Worm (Caenorhabditis elegans) whole organism, L1 larva: Measurements from ENCODE around the gene ZK470.4.
A peak's percentile ranks its signal among the peaks of the same experiment; 100 is the strongest.

Experiments used
- C34B4.2 ChIP-seq: sonication (generic microtip); optimal IDR thresholded peaks from 2 replicates; lab custom pipeline; 2017; ENCODE audit warnings: mild to moderate bottlenecking, missing genetic modification characterization, missing compliant biosample characterization
- F16B12.6 ChIP-seq: fragments of 150-350 bp; optimal IDR thresholded peaks from 2 replicates; lab custom pipeline; 2014; ENCODE audit warnings: missing biosample characterization, missing genetic modification characterization
- Y116A8C.19 ChIP-seq: sonication (generic microtip); optimal IDR thresholded peaks from 2 replicates; lab custom pipeline; 2016; ENCODE audit warnings: missing compliant biosample characterization, missing genetic modification characterization, borderline replicate concordance
- aha-1 ChIP-seq: fragments of 150-350 bp; optimal IDR thresholded peaks from 2 replicates; lab custom pipeline; 2014; ENCODE audit warnings: missing biosample characterization, missing genetic modification characterization
- blmp-1 ChIP-seq: fragments of 150-350 bp; optimal IDR thresholded peaks from 2 replicates; lab custom pipeline; 2014; ENCODE audit warnings: missing biosample characterization, missing genetic modification characterization
- ceh-63 ChIP-seq: fragments of 200-800 bp; sonication (Bioruptor generic); optimal IDR thresholded peaks from 2 replicates; lab custom pipeline; 2018; ENCODE audit warnings: mild to moderate bottlenecking, missing genetic modification characterization, missing compliant biosample characterization
- ceh-8 ChIP-seq: fragments of 200-800 bp; sonication (Bioruptor generic); optimal IDR thresholded peaks from 2 replicates; lab custom pipeline; 2018; ENCODE audit warnings: mild to moderate bottlenecking, missing genetic modification characterization, moderate library complexity, missing compliant biosample characterization
- ceh-88 ChIP-seq: fragments of 200-800 bp; sonication (Bioruptor generic); IDR thresholded peaks from 2 replicates; pipeline ENCODE4 v1.3.6; 2022; ENCODE audit warnings: missing genetic modification characterization, missing compliant biosample characterization
- dpl-1 ChIP-seq, 3 experiments: fragments of 150-350 bp in 2 of 3; sonication (generic microtip) in 1 of 3; optimal IDR thresholded peaks; 2 replicates each; lab custom pipeline; 2014 to 2017; ENCODE audit warnings: missing biosample characterization in 3 of 3, missing genetic modification characterization in 3 of 3, missing genetic modification reagents in 3 of 3
- dsc-1 ChIP-seq: sonication (generic microtip); optimal IDR thresholded peaks from 2 replicates; lab custom pipeline; 2016; ENCODE audit warnings: mild to moderate bottlenecking, missing genetic modification characterization, missing compliant biosample characterization
- efl-1 ChIP-seq, 4 experiments: fragments of 150-350 bp; optimal IDR thresholded peaks in 3 of 4; peaks in 1 of 4; 1 replicate in 1 of 4; 2 replicates in 3 of 4; lab custom pipeline; 2014; ENCODE audit warnings: missing biosample characterization in 2 of 4, missing genetic modification characterization in 2 of 4, missing genetic modification reagents in 2 of 4
- egl-13 ChIP-seq: sonication (generic microtip); optimal IDR thresholded peaks from 2 replicates; lab custom pipeline; 2016; ENCODE audit warnings: missing genotype, missing genetic modification reagents, missing genetic modification characterization, missing compliant biosample characterization
- elt-2 ChIP-seq: sonication (generic microtip); optimal IDR thresholded peaks from 2 replicates; lab custom pipeline; 2016; ENCODE audit warnings: missing genetic modification characterization, mild to moderate bottlenecking, inconsistent platforms, missing compliant biosample characterization, missing genetic modification reagents
- elt-3 ChIP-seq, 6 experiments: fragments of 150-350 bp in 1 of 6; sonication (generic microtip); optimal IDR thresholded peaks; 2 replicates each; lab custom pipeline; 2017 to 2018; ENCODE audit warnings: missing biosample characterization in 6 of 6, missing genetic modification characterization in 6 of 6, inconsistent platforms in 1 of 6
- fkh-4 ChIP-seq: sonication (generic microtip); optimal IDR thresholded peaks from 2 replicates; lab custom pipeline; 2016; ENCODE audit warnings: missing compliant biosample characterization, missing genetic modification characterization, borderline replicate concordance
- fkh-8 ChIP-seq: sonication (generic microtip); optimal IDR thresholded peaks from 2 replicates; lab custom pipeline; 2016; ENCODE audit warnings: mild to moderate bottlenecking, missing genetic modification characterization, missing compliant biosample characterization
- hlh-17 ChIP-seq: fragments of 200-800 bp; sonication (Bioruptor generic); optimal IDR thresholded peaks from 2 replicates; lab custom pipeline; 2018; ENCODE audit warnings: missing genetic modification characterization, mild to moderate bottlenecking, missing compliant biosample characterization, moderate library complexity, borderline replicate concordance
- hpl-2 ChIP-seq: fragments of 150-350 bp; optimal IDR thresholded peaks from 2 replicates; lab custom pipeline; 2014; ENCODE audit warnings: missing biosample characterization, missing genetic modification reagents, missing genetic modification characterization
- lin-14 ChIP-seq: fragments of 200-800 bp; sonication (Bioruptor generic); optimal IDR thresholded peaks from 2 replicates; lab custom pipeline; 2018; ENCODE audit warnings: mild to moderate bottlenecking, missing genetic modification characterization, moderate library complexity, missing compliant biosample characterization
- lir-3 ChIP-seq: sonication (generic microtip); optimal IDR thresholded peaks from 2 replicates; lab custom pipeline; 2016; ENCODE audit warnings: mild to moderate bottlenecking, missing genetic modification characterization, moderate library complexity, missing compliant biosample characterization; ENCODE audit not compliant: poor library complexity
- mdl-1 ChIP-seq, 2 experiments: fragments of 150-350 bp; optimal IDR thresholded peaks; 2 replicates each; lab custom pipeline; 2014 to 2017; ENCODE audit warnings: missing biosample characterization in 2 of 2, missing genetic modification characterization in 2 of 2, inconsistent platforms in 1 of 2
- mef-2 ChIP-seq: fragments of 150-350 bp; optimal IDR thresholded peaks from 2 replicates; lab custom pipeline; 2014; ENCODE audit warnings: missing biosample characterization, missing genetic modification characterization
- nhr-47 ChIP-seq: sonication (generic microtip); optimal IDR thresholded peaks from 2 replicates; lab custom pipeline; 2016; ENCODE audit warnings: mild to moderate bottlenecking, missing genetic modification characterization, moderate library complexity, missing compliant biosample characterization
- nhr-71 ChIP-seq: sonication (generic microtip); optimal IDR thresholded peaks from 2 replicates; lab custom pipeline; 2016; ENCODE audit warnings: mild to moderate bottlenecking, missing genetic modification characterization, moderate library complexity, missing compliant biosample characterization
- nhr-76 ChIP-seq: sonication (generic microtip); optimal IDR thresholded peaks from 2 replicates; lab custom pipeline; 2017; ENCODE audit warnings: missing biosample characterization, missing genetic modification characterization
- nhr-77 ChIP-seq: fragments of 150-350 bp; optimal IDR thresholded peaks from 2 replicates; lab custom pipeline; 2014; ENCODE audit warnings: missing biosample characterization, missing genetic modification characterization
- nhr-84 ChIP-seq: sonication (generic microtip); optimal IDR thresholded peaks from 2 replicates; lab custom pipeline; 2017; ENCODE audit warnings: missing biosample characterization, missing genetic modification characterization
- nhr-85 ChIP-seq: sonication (generic microtip); peaks from one replicate; lab custom pipeline; 2016; ENCODE audit warnings: missing genetic modification characterization, inconsistent platforms, missing compliant biosample characterization
- pqm-1 ChIP-seq: sonication (generic microtip); optimal IDR thresholded peaks from 3 replicates; lab custom pipeline; 2017; ENCODE audit warnings: missing biosample characterization, missing genetic modification characterization
- rnt-1 ChIP-seq: sonication (generic microtip); optimal IDR thresholded peaks from 2 replicates; lab custom pipeline; 2016; ENCODE audit warnings: mild to moderate bottlenecking, missing genetic modification characterization, moderate library complexity, missing compliant biosample characterization
- snpc-4 ChIP-seq: fragments of 150-350 bp; optimal IDR thresholded peaks from 2 replicates; lab custom pipeline; 2014; ENCODE audit warnings: missing biosample characterization, missing genetic modification characterization
- swsn-7 ChIP-seq: sonication (generic microtip); optimal IDR thresholded peaks from 2 replicates; lab custom pipeline; 2016; ENCODE audit warnings: missing genetic modification characterization, missing compliant biosample characterization
- unc-130 ChIP-seq: fragments of 150-350 bp; optimal IDR thresholded peaks from 2 replicates; lab custom pipeline; 2017; ENCODE audit warnings: missing biosample characterization, missing genetic modification characterization, inconsistent platforms
- unc-30 ChIP-seq: sonication (generic microtip); optimal IDR thresholded peaks from 2 replicates; lab custom pipeline; 2017; ENCODE audit warnings: missing biosample characterization, missing genetic modification characterization
- unc-86 ChIP-seq: sonication (generic microtip); optimal IDR thresholded peaks from 2 replicates; lab custom pipeline; 2016; ENCODE audit warnings: missing genetic modification characterization, missing compliant biosample characterization
- unc-98 ChIP-seq: fragments of 200-800 bp; sonication (Bioruptor generic); IDR thresholded peaks from 2 replicates; pipeline ENCODE4 v1.3.6; 2022; ENCODE audit warnings: missing genetic modification characterization, missing compliant biosample characterization
- xbp-1 ChIP-seq: sonication (generic microtip); optimal IDR thresholded peaks from 2 replicates; lab custom pipeline; 2016; ENCODE audit warnings: missing genetic modification characterization, missing compliant biosample characterization
- zip-4 ChIP-seq: fragments of 200-800 bp; sonication (Bioruptor generic); optimal IDR thresholded peaks from 2 replicates; lab custom pipeline; 2018; ENCODE audit warnings: mild to moderate bottlenecking, missing genetic modification characterization, moderate library complexity, missing compliant biosample characterization
- ztf-11 ChIP-seq, 2 experiments: sonication (generic microtip); optimal IDR thresholded peaks; 2 replicates each; lab custom pipeline; 2016 to 2017; ENCODE audit warnings: missing genetic modification characterization in 2 of 2, missing biosample characterization in 1 of 2, missing compliant biosample characterization in 1 of 2
- ztf-4 ChIP-seq: fragments of 150-350 bp; optimal IDR thresholded peaks from 2 replicates; lab custom pipeline; 2014; ENCODE audit warnings: missing biosample characterization, missing genetic modification characterization

ZK470.4 gene

ce11 chrX:4147600-4148448 is 8.3 kb upstream of the ZK470.4 start (continued):
- TF ChIP-seq ceh-8 (GFP tag; lab: Kevin White, UChicago) (no peak), swsn-7 (no peak), rnt-1 (tag; lab: Kevin White, UChicago) (peak; percentile 5), pqm-1 (tag; lab: Kevin White, UChicago) (no peak), blmp-1 (tag; lab: Kevin White, UChicago) (no peak), mef-2 (tag; lab: Kevin White, UChicago) (no peak), egl-13 (tag; lab: Kevin White, UChicago) (no peak), hpl-2 (GFP tag; lab: Kevin White, UChicago) (no peak), mdl-1 (tag; optimal IDR thresholded peaks at IDR 0.05; lab: Kevin White, UChicago) (no peak), xbp-1 (tag; lab: Kevin White, UChicago) (peak; percentile 2), unc-130 (tag; lab: Kevin White, UChicago) (no peak), F16B12.6 (no peak), unc-30 (tag; lab: Kevin White, UChicago) (no peak), nhr-84 (tag; lab: Kevin White, UChicago) (no peak), ztf-11 (tag; optimal IDR thresholded peaks at IDR 0.05; lab: Kevin White, UChicago) (no peak), C34B4.2 (no peak)

ce11 chrX:4146798-4147543 is 7.4 kb upstream of the ZK470.4 start:
- TF ChIP-seq ceh-88 (GFP tag; lab: Robert Waterston, UW): no peak
- peak; percentile 12 for TF ChIP-seq nhr-71 (tag; lab: Kevin White, UChicago)
- TF ChIP-seq fkh-4: no peak
- TF ChIP-seq elt-2 (tag; lab: Kevin White, UChicago): no peak
- TF ChIP-seq zip-4 (GFP tag; lab: Kevin White, UChicago): peak; percentile 15
- no peak for TF ChIP-seq nhr-76 (tag; lab: Kevin White, UChicago)
- no peak for TF ChIP-seq rnt-1 (tag; lab: Kevin White, UChicago)
- peak; percentile 53 for TF ChIP-seq nhr-85 (tag; lab: Kevin White, UChicago)
- TF ChIP-seq dsc-1 (tag; lab: Kevin White, UChicago): peak; percentile 5
- TF ChIP-seq Y116A8C.19 (tag; lab: Kevin White, UChicago): no peak
- no peak for TF ChIP-seq efl-1 (optimal IDR thresholded peaks at IDR 0.05; lab: Kevin White, UChicago)
- TF ChIP-seq efl-1 (GFP tag; optimal IDR thresholded peaks at IDR 0.05 in 1 of 2; lab: Kevin White, UChicago): peak in 1 of 2 experiments; percentile 73

- no peak for TF ChIP-seq nhr-77
- peak; percentile 74 for TF ChIP-seq nhr-85 (tag; lab: Kevin White, UChicago)
- no peak for TF ChIP-seq elt-3 (tag; optimal IDR thresholded peaks at IDR 0.05; lab: Kevin White, UChicago)
- TF ChIP-seq ceh-63 (GFP tag; lab: Kevin White, UChicago): peak; percentile 65
These were observed 6.5 kb upstream of the ZK470.4 start for ce11 chrX:4146046-4146445.

ce11 chrX:4145051-4145826 is 5.7 kb upstream of the ZK470.4 start:
- TF ChIP-seq ceh-63 (GFP tag; lab: Kevin White, UChicago): no peak
- TF ChIP-seq lir-3: peak; percentile 8
- TF ChIP-seq dpl-1 (GFP tag; optimal IDR thresholded peaks at IDR 0.05; lab: Kevin White, UChicago): peak; percentile 1 to 19 (median 7)
- TF ChIP-seq nhr-47 (tag; lab: Kevin White, UChicago): peak; percentile 64
- peak; percentile 48 to 99 for TF ChIP-seq mdl-1 (tag; optimal IDR thresholded peaks at IDR 0.05; lab: Kevin White, UChicago)
- peak; percentile 86 for TF ChIP-seq nhr-85 (tag; lab: Kevin White, UChicago)
- TF ChIP-seq blmp-1 (tag; lab: Kevin White, UChicago): peak; percentile 77
- TF ChIP-seq snpc-4: peak; percentile 7
- peak; percentile 24 for TF ChIP-seq ztf-4 (tag; lab: Kevin White, UChicago)
- TF ChIP-seq unc-98: no peak
- peak; percentile 87 for TF ChIP-seq fkh-8 (tag; lab: Kevin White, UChicago)
- peak; percentile 92 for TF ChIP-seq lin-14
- peak; percentile 9 for TF ChIP-seq nhr-84 (tag; lab: Kevin White, UChicago)
- no peak for TF ChIP-seq aha-1 (tag; lab: Kevin White, UChicago)
- TF ChIP-seq C34B4.2: no peak
- peak; percentile 80 for TF ChIP-seq rnt-1 (tag; lab: Kevin White, UChicago)
- peak; percentile 69 for TF ChIP-seq unc-86
- peak; percentile 44 for TF ChIP-seq zip-4 (GFP tag; lab: Kevin White, UChicago)
- TF ChIP-seq hlh-17 (GFP tag; lab: Kevin White, UChicago): no peak
